Fruit fly (Drosophila melanogaster) whole organism, embryonic: ENCODE results near the gene obe.

Experiments used
- Ada2b ChIP-seq: fragments of 200-800 bp; sonication (Bioruptor generic); IDR thresholded peaks from 2 replicates; pipeline ENCODE4 v1.3.6; 2022; ENCODE audit warnings: missing biosample characterization, missing genetic modification characterization
- Asciz ChIP-seq: fragments of 200-800 bp; sonication (Bioruptor generic); optimal IDR thresholded peaks from 2 replicates; lab custom pipeline; 2017; ENCODE audit warnings: missing biosample characterization, mild to moderate bottlenecking, missing genetic modification characterization, missing genetic modification reagents
- CG10209 ChIP-seq: fragments of 200-800 bp; sonication (Bioruptor generic); optimal IDR thresholded peaks from 3 replicates; lab custom pipeline; 2017; ENCODE audit warnings: missing biosample characterization, mild to moderate bottlenecking, missing genetic modification characterization, missing genetic modification reagents
- CG10543 ChIP-seq: fragments of 200-800 bp; sonication (Bioruptor generic); optimal IDR thresholded peaks from 3 replicates; lab custom pipeline; 2017; ENCODE audit warnings: missing biosample characterization, mild to moderate bottlenecking, missing genetic modification characterization, moderate library complexity
- CG12071 ChIP-seq: fragments of 200-800 bp; sonication (Bioruptor generic); optimal IDR thresholded peaks from 3 replicates; lab custom pipeline; 2018; ENCODE audit warnings: missing biosample characterization, mild to moderate bottlenecking, missing genetic modification characterization
- CG12659 ChIP-seq: fragments of 200-800 bp; sonication (Bioruptor generic); optimal IDR thresholded peaks from 3 replicates; lab custom pipeline; 2017; ENCODE audit warnings: mild to moderate bottlenecking, missing biosample characterization, missing genetic modification reagents, missing genetic modification characterization
- CG14014 ChIP-seq: fragments of 200-800 bp; sonication (Bioruptor generic); IDR thresholded peaks from 2 replicates; pipeline ENCODE4 v1.3.6; 2022; ENCODE audit warnings: missing biosample characterization, missing genetic modification characterization
- CG15601 ChIP-seq: fragments of 200-800 bp; sonication (Bioruptor generic); optimal IDR thresholded peaks from 3 replicates; lab custom pipeline; 2019; ENCODE audit warnings: missing biosample characterization, mild to moderate bottlenecking, missing genetic modification characterization, moderate library complexity
- CG17829 ChIP-seq: fragments of 200-800 bp; optimal IDR thresholded peaks from 2 replicates; lab custom pipeline; 2019; ENCODE audit warnings: missing biosample characterization, mild to moderate bottlenecking, missing genetic modification characterization, moderate library complexity
- CG30431 ChIP-seq: fragments of 200-800 bp; sonication (Bioruptor generic); optimal IDR thresholded peaks from 2 replicates; lab custom pipeline; 2017; ENCODE audit warnings: missing biosample characterization, missing genetic modification characterization
- CG3407 ChIP-seq: fragments of 200-800 bp; sonication (Bioruptor generic); optimal IDR thresholded peaks from 2 replicates; lab custom pipeline; 2018; ENCODE audit warnings: missing biosample characterization, mild to moderate bottlenecking, missing genetic modification characterization
- CG34224 ChIP-seq: fragments of 200-800 bp; sonication (Bioruptor generic); IDR thresholded peaks from 3 replicates; pipeline ENCODE4 v1.3.6; 2022; ENCODE audit warnings: missing biosample characterization, missing genetic modification characterization; ENCODE audit not compliant: partially characterized antibody
- CG34422 ChIP-seq: fragments of 200-800 bp; sonication (Bioruptor generic); IDR thresholded peaks from 3 replicates; pipeline ENCODE4 v1.3.6; 2022; ENCODE audit warnings: missing biosample characterization, missing genetic modification characterization
- CG4854 ChIP-seq: fragments of 200-800 bp; sonication (Bioruptor generic); optimal IDR thresholded peaks from 2 replicates; lab custom pipeline; 2016; ENCODE audit warnings: missing biosample characterization, missing genetic modification characterization, inconsistent platforms
- CG5180 ChIP-seq: fragments of 200-800 bp; sonication (Bioruptor generic); optimal IDR thresholded peaks from 3 replicates; lab custom pipeline; 2017; ENCODE audit warnings: missing biosample characterization, missing genetic modification characterization, mild to moderate bottlenecking, moderate library complexity, missing genetic modification reagents
- CoRest ChIP-seq: fragments of 200-800 bp; sonication (Bioruptor generic); optimal IDR thresholded peaks from 3 replicates; lab custom pipeline; 2018; ENCODE audit warnings: missing biosample characterization, mild to moderate bottlenecking, missing genetic modification characterization, moderate library complexity
- CrebB ChIP-seq: fragments of 200-800 bp; sonication (Bioruptor generic); optimal IDR thresholded peaks from 3 replicates; lab custom pipeline; 2018; ENCODE audit warnings: missing biosample characterization, mild to moderate bottlenecking, missing genetic modification characterization
- Dad ChIP-seq: fragments of 200-800 bp; sonication (Bioruptor generic); optimal IDR thresholded peaks from 3 replicates; lab custom pipeline; 2016; ENCODE audit warnings: missing biosample characterization, missing genetic modification characterization
- Dbx ChIP-seq: fragments of 200-800 bp; sonication (Bioruptor generic); IDR thresholded peaks from 3 replicates; pipeline ENCODE4 v1.3.6; 2022; ENCODE audit warnings: missing biosample characterization, missing genetic modification characterization
- Dek ChIP-seq: fragments of 200-800 bp; sonication (Bioruptor generic); optimal IDR thresholded peaks from 3 replicates; lab custom pipeline; 2019; ENCODE audit warnings: missing biosample characterization, mild to moderate bottlenecking, missing genetic modification characterization, moderate library complexity
- Dll ChIP-seq: fragments of 200-800 bp; sonication (Bioruptor generic); IDR thresholded peaks from 4 replicates; pipeline ENCODE4 v1.3.6; 2022; ENCODE audit warnings: missing biosample characterization, missing genetic modification characterization; ENCODE audit not compliant: partially characterized antibody
- Dp ChIP-seq: fragments of 200-800 bp; sonication (Bioruptor generic); optimal IDR thresholded peaks from 2 replicates; lab custom pipeline; 2018; ENCODE audit warnings: missing biosample characterization, mild to moderate bottlenecking, missing genetic modification characterization, moderate library complexity
- Dref ChIP-seq: fragments of 200-800 bp; sonication (Bioruptor generic); IDR thresholded peaks from 2 replicates; pipeline ENCODE4 v1.3.6; 2022; ENCODE audit warnings: missing biosample characterization, missing genetic modification characterization
- E2f1 ChIP-seq: fragments of 200-800 bp; sonication (Bioruptor generic); IDR thresholded peaks from 2 replicates; pipeline ENCODE4 v1.3.6; 2022; ENCODE audit warnings: missing biosample characterization, missing genetic modification characterization
- Lim3 ChIP-seq: fragments of 200-800 bp; sonication (Bioruptor generic); IDR thresholded peaks from 2 replicates; pipeline ENCODE4 v1.3.6; 2022; ENCODE audit warnings: missing biosample characterization, missing genetic modification characterization
- MBD-R2 ChIP-seq: fragments of 200-800 bp; sonication (Bioruptor generic); IDR thresholded peaks from 2 replicates; pipeline ENCODE4 v1.3.6; 2022; ENCODE audit warnings: missing biosample characterization, missing genetic modification characterization
- Med ChIP-seq: fragments of 200-800 bp; sonication (Bioruptor generic); peaks from one replicate; lab custom pipeline; 2016; ENCODE audit warnings: missing biosample characterization, missing genetic modification characterization, mild to moderate bottlenecking, inconsistent platforms, moderate library complexity
- NFAT ChIP-seq: fragments of 200-800 bp; sonication (Bioruptor generic); IDR thresholded peaks from 2 replicates; pipeline ENCODE4 v1.3.6; 2022; ENCODE audit warnings: missing biosample characterization, missing genetic modification characterization
- NK7.1 ChIP-seq: fragments of 200-800 bp; sonication (Bioruptor generic); optimal IDR thresholded peaks from 3 replicates; lab custom pipeline; 2016; ENCODE audit warnings: missing biosample characterization, missing genetic modification characterization
- Rx ChIP-seq: fragments of 200-800 bp; sonication (Bioruptor generic); IDR thresholded peaks from 2 replicates; pipeline ENCODE4 v1.3.6; 2022; ENCODE audit warnings: missing biosample characterization, missing genetic modification characterization
- Sin3A ChIP-seq: fragments of >200 bp; optimal IDR thresholded peaks from 2 replicates; lab custom pipeline; 2018
- amos ChIP-seq: fragments of 200-800 bp; sonication (Bioruptor generic); IDR thresholded peaks from 2 replicates; pipeline ENCODE4 v1.3.6; 2022; ENCODE audit warnings: missing biosample characterization, missing genetic modification characterization; ENCODE audit not compliant: partially characterized antibody
- ash1 ChIP-seq: fragments of 200-800 bp; sonication (Bioruptor generic); optimal IDR thresholded peaks from 2 replicates; lab custom pipeline; 2018; ENCODE audit warnings: missing biosample characterization, mild to moderate bottlenecking, missing genetic modification characterization
- bcd ChIP-seq: fragments of 200-800 bp; sonication (Bioruptor generic); optimal IDR thresholded peaks from 2 replicates; lab custom pipeline; 2017; ENCODE audit warnings: missing biosample characterization, mild to moderate bottlenecking, missing genetic modification characterization
- fd96Cb ChIP-seq: fragments of 200-800 bp; sonication (Bioruptor generic); optimal IDR thresholded peaks from 2 replicates; lab custom pipeline; 2018; ENCODE audit warnings: missing biosample characterization, mild to moderate bottlenecking, missing genetic modification characterization, moderate library complexity
- ham ChIP-seq: fragments of 200-800 bp; sonication (Bioruptor generic); IDR thresholded peaks from 2 replicates; pipeline ENCODE4 v1.3.6; 2022; ENCODE audit warnings: missing biosample characterization, missing genetic modification characterization
- ken ChIP-seq: fragments of 200-800 bp; sonication (Bioruptor generic); IDR thresholded peaks from 3 replicates; pipeline ENCODE4 v1.3.6; 2022; ENCODE audit warnings: missing biosample characterization, missing genetic modification characterization
- mld ChIP-seq: fragments of 200-800 bp; sonication (Bioruptor generic); IDR thresholded peaks from 3 replicates; pipeline ENCODE4 v1.3.6; 2022; ENCODE audit warnings: missing biosample characterization, missing genetic modification characterization; ENCODE audit not compliant: partially characterized antibody
- pho ChIP-seq: fragments of 200-800 bp; sonication (Bioruptor generic); optimal IDR thresholded peaks from 2 replicates; lab custom pipeline; 2016; ENCODE audit warnings: missing biosample characterization, missing genetic modification characterization
- ranshi ChIP-seq: fragments of 200-800 bp; sonication (Bioruptor generic); IDR thresholded peaks from 2 replicates; pipeline ENCODE4 v1.3.6; 2022; ENCODE audit warnings: missing biosample characterization, missing genetic modification characterization
- row ChIP-seq: fragments of 200-800 bp; sonication (Bioruptor generic); IDR thresholded peaks from 3 replicates; pipeline ENCODE4 v1.3.6; 2022; ENCODE audit warnings: missing biosample characterization, missing genetic modification characterization
- sens ChIP-seq: fragments of 200-800 bp; sonication (Bioruptor generic); peaks from one replicate; lab custom pipeline; 2016; ENCODE audit warnings: missing biosample characterization, missing genetic modification characterization
- slp2 ChIP-seq: fragments of 200-800 bp; sonication (Bioruptor generic); optimal IDR thresholded peaks from 2 replicates; lab custom pipeline; 2016; ENCODE audit warnings: missing biosample characterization, missing genetic modification characterization
- tna ChIP-seq: fragments of 200-800 bp; sonication (Bioruptor generic); IDR thresholded peaks from 2 replicates; pipeline ENCODE4 v1.3.6; 2022; ENCODE audit warnings: missing biosample characterization, missing genetic modification characterization; ENCODE audit not compliant: partially characterized antibody
- toy ChIP-seq: fragments of 200-800 bp; sonication (Bioruptor generic); IDR thresholded peaks from 2 replicates; pipeline ENCODE4 v1.3.6; 2022; ENCODE audit warnings: missing biosample characterization, missing genetic modification characterization
- zen ChIP-seq: fragments of 200-800 bp; sonication (Bioruptor generic); optimal IDR thresholded peaks from 3 replicates; lab custom pipeline; 2018; ENCODE audit warnings: missing biosample characterization, mild to moderate bottlenecking, missing genetic modification characterization, moderate library complexity

obe gene

DNA sequence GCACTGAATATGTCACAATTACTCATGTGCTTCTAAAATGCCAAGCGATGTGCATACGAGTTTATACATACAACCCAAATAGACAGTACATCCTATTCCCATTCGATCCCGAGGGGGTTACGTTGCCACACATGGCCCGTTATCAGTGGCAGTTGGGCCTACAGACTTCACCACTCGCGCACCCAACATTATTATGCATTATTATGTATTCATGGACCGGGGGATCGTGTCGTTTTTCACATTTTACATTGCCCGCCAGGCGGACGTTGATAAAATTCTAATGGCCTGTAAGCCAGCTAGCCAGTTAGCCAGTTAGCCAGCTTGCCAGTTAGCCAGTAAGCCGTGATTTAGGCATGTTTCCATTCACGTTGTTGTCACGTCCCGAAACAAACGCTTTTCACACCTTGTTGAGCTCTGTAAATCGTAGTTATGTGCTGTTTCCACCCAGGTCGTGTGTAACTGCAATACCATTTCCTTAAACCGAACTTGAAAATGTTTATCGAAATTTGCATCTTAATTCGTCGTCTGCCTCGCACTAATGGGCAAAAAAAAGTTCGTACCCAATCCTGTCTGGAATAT lies 12.4 kb upstream of the obe start (continued):
- TF ChIP-seq sens (GFP tag; lab: Kevin White, UChicago) = peak; percentile 71

DNA sequence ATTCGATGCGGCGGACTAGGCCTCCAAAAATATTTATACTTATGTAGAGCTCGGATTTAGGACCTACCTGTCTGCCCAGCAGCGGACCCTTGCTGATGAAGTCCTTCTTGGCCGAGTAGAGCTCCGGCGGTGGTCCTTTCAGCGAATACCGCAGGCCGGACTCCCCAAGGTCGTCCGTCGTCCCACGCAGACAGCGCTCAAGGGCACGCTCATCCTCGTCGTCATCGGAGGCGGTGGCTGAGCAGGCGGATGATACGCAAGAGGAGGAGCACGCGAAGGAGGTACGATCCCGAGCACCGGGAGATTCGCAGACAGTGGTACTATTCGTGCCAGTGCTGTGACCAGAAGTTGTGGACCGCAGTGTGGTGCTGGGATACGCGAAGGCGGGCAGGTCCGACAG lies 11.0 kb upstream of the obe start:
- 0 out of 2 replicates have a peak, but pooled peaks have one; percentile 8 for TF ChIP-seq ranshi (GFP tag; lab: Robert Waterston, UW)
- TF ChIP-seq sens (GFP tag; lab: Kevin White, UChicago) = peak; percentile 51
- TF ChIP-seq ham (GFP tag; lab: Robert Waterston, UW) = no peak
- TF ChIP-seq Dbx = 0 out of 3 replicates have a peak, but pooled peaks have one; percentile 10
- peak; percentile 56 for TF ChIP-seq Med (GFP tag; lab: Kevin White, UChicago)
- TF ChIP-seq toy = no peak
- TF ChIP-seq pho (GFP tag; lab: Kevin White, UChicago) = no peak
- no peak for TF ChIP-seq CG30431
- TF ChIP-seq, all 482 proteins: peak for 4

DNA sequence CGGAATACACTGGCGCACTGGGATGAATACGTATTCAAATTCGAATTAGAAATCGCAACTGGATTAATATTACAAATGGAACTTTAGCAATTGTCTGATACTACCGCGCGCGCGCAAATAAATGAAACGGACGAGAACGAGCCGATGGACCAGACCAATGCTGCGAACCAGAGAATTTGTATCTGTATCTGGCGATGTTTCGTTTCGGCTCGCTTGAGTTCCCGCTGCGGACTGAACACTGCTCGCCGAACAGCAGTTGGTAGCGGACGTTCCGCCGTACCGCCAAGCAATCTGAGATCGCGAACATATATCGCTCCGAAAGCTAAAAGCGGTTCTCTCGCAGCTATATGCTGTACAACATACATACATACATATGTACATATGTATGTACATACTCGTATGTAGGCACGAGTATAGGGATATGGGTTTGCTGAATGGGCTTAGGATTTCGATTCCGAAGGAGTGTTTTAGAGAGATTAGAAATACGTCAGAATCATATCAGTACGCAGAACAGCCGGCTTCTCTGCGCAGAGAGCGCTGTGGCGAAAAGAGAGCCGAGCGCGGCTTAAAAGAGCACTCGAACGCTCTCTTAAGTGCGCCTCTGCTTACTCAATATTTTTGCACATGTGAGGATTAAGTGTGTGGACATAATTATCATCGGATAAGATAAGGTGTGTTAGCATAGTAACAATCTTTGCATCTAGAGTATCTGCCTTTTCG lies 9.7 kb upstream of the obe start, which contains the start of gene AdamTS-A:
Gene AdamTS-A, minus strand, starts transcription at position 221 of the 720 bp plus-strand sequence.
- TF ChIP-seq CG34224 (GFP tag; lab: Robert Waterston, UW) (0 out of 3 replicates have a peak, but pooled peaks have one; percentile 31), ash1 (GFP tag; lab: Kevin White, UChicago) (no peak), Sin3A (lab: Kevin White, UChicago) (no peak), Dll (GFP tag; lab: Robert Waterston, UW) (0 out of 4 replicates have a peak, but pooled peaks have one; percentile 24), CG14014 (GFP tag; lab: Robert Waterston, UW) (peak; percentile 23; the same call in 1 of the 2 replicates), CG12071 (no peak), mld (GFP tag; lab: Robert Waterston, UW) (no peak), MBD-R2 (GFP tag; lab: Robert Waterston, UW) (peak; percentile 24; the same call in 1 of the 2 replicates), Dek (tag; lab: Kevin White, UChicago) (no peak), slp2 (GFP tag; lab: Kevin White, UChicago) (no peak), CG10209 (no peak), CG5180 (peak; percentile 83), CG4854 (no peak), CG17829 (tag; lab: Kevin White, UChicago) (no peak), CG3407 (GFP tag; lab: Kevin White, UChicago) (no peak), zen (tag; lab: Kevin White, UChicago) (no peak), CG15601 (tag; lab: Kevin White, UChicago) (no peak), E2f1 (0 out of 2 replicates have a peak, but pooled peaks have one; percentile 15), NK7.1 (GFP tag; lab: Kevin White, UChicago) (no peak), row (GFP tag; lab: Robert Waterston, UW) (no peak), CG10543 (peak; percentile 75), CrebB (no peak), NFAT (no peak), Ada2b (GFP tag; lab: Robert Waterston, UW) (no peak), Asciz (GFP tag; lab: Kevin White, UChicago) (no peak), CG34422 (no peak), Rx (GFP tag; lab: Robert Waterston, UW) (no peak), Lim3 (GFP tag; lab: Robert Waterston, UW) (no peak), CoRest (tag; lab: Kevin White, UChicago) (no peak), tna (GFP tag; lab: Robert Waterston, UW) (no peak), fd96Cb (tag; lab: Kevin White, UChicago) (no peak), Dp (GFP tag; lab: Kevin White, UChicago) (no peak), bcd (GFP tag; lab: Kevin White, UChicago) (no peak), CG12659 (no peak), amos (GFP tag; lab: Robert Waterston, UW) (peak; percentile 30; the same call in 1 of the 2 replicates), Dref (GFP tag; lab: Robert Waterston, UW) (no peak), Dad (no peak), ken (GFP tag; lab: Robert Waterston, UW) (no peak)
